Fruit fly (Drosophila melanogaster) whole organism, embryonic: ENCODE measurements around the gene CG11342.
A peak's percentile ranks its signal among the peaks of the same experiment; 100 is the strongest.

ENCODE experiments used
- MESR4 ChIP-seq: fragments of 200-800 bp; sonication (Bioruptor generic); optimal IDR thresholded peaks from 2 replicates; lab custom pipeline; 2018; ENCODE audit warnings: missing biosample characterization, mild to moderate bottlenecking, missing genetic modification characterization, moderate library complexity
- exex ChIP-seq: fragments of 200-800 bp; sonication (Bioruptor generic); optimal IDR thresholded peaks from 4 replicates; lab custom pipeline; 2018; ENCODE audit warnings: missing biosample characterization, mild to moderate bottlenecking, missing genetic modification characterization, moderate library complexity
- nom ChIP-seq: fragments of 200-800 bp; sonication (Bioruptor generic); optimal IDR thresholded peaks from 2 replicates; lab custom pipeline; 2017; ENCODE audit warnings: missing biosample characterization, missing genetic modification characterization, mild to moderate bottlenecking, moderate library complexity, missing genetic modification reagents
- psq ChIP-seq: fragments of 200-800 bp; sonication (Bioruptor generic); optimal IDR thresholded peaks from 2 replicates; lab custom pipeline; 2017; ENCODE audit warnings: missing biosample characterization, missing genetic modification characterization
- sob ChIP-seq: fragments of 200-800 bp; sonication (Bioruptor generic); IDR thresholded peaks from 2 replicates; pipeline ENCODE4 v1.3.6; 2022; ENCODE audit warnings: missing biosample characterization, missing genetic modification characterization

The CG11342 gene

dm6 chr3L:4318677-4319580, 48.3 kb downstream of the CG11342 start, which contains the start of gene PMP34 (continued):
- TF ChIP-seq exex (tag; lab: Kevin White, UChicago) (peak; percentile 70), MESR4 (GFP tag; lab: Kevin White, UChicago) (peak; percentile 64), psq (no peak), sob (GFP tag; lab: Robert Waterston, UW) (0 out of 2 replicates have a peak, but pooled peaks have one; percentile 14), nom (GFP tag; lab: Kevin White, UChicago) (no peak)
- TF ChIP-seq, all 482 proteins: peak for 34
